Worm (Caenorhabditis elegans) whole organism, L1 larva: ENCODE measurements around the gene F16G10.11.

Experiments used
- nhr-11 ChIP-seq: fragments of 150-350 bp; optimal IDR thresholded peaks from 2 replicates; lab custom pipeline; 2014; ENCODE audit warnings: missing biosample characterization, missing genetic modification characterization

The F16G10.11 gene

ce11 chrII:2342004-2342479 is 51.7 kb downstream of the F16G10.11 start, which contains the start of gene F43C11.6 (continued):
- TF ChIP-seq nhr-11 (tag; lab: Kevin White, UChicago): no peak
